Fruit fly (Drosophila melanogaster) whole organism, prepupa: ENCODE measurements around the gene CG31751.

Experiments
- CG4318 ChIP-seq: fragments of 200-800 bp; sonication (Bioruptor generic); optimal IDR thresholded peaks from 3 replicates; lab custom pipeline; 2017; ENCODE audit warnings: missing biosample characterization, mild to moderate bottlenecking, missing genetic modification characterization
- CG6163 ChIP-seq: fragments of 200-800 bp; sonication (Bioruptor generic); IDR thresholded peaks from 3 replicates; pipeline ENCODE4 v1.3.6; 2022; ENCODE audit warnings: missing biosample characterization, missing genetic modification characterization
- CG6276 ChIP-seq: fragments of 200-800 bp; sonication (Bioruptor generic); optimal IDR thresholded peaks from 2 replicates; lab custom pipeline; 2017; ENCODE audit warnings: missing biosample characterization, mild to moderate bottlenecking, missing genetic modification characterization
- CG6792 ChIP-seq: fragments of 200-800 bp; sonication (Bioruptor generic); optimal IDR thresholded peaks from 3 replicates; lab custom pipeline; 2016; ENCODE audit warnings: missing biosample characterization, missing genetic modification characterization
- CG6854 ChIP-seq: fragments of 200-800 bp; sonication (Bioruptor generic); optimal IDR thresholded peaks from 2 replicates; lab custom pipeline; 2017; ENCODE audit warnings: missing biosample characterization, mild to moderate bottlenecking, missing genetic modification characterization
- Eip78C ChIP-seq: fragments of 200-800 bp; sonication (Bioruptor generic); peaks from one replicate; lab custom pipeline; 2016; ENCODE audit warnings: missing biosample characterization, missing genetic modification characterization
- Ets21C ChIP-seq: fragments of 200-800 bp; sonication (Bioruptor generic); optimal IDR thresholded peaks from 3 replicates; lab custom pipeline; 2016; ENCODE audit warnings: missing biosample characterization, missing genetic modification characterization
- Met ChIP-seq: fragments of 200-800 bp; sonication (Bioruptor generic); optimal IDR thresholded peaks from 3 replicates; lab custom pipeline; 2016; ENCODE audit warnings: missing biosample characterization, missing genetic modification characterization
- Sox102F ChIP-seq: fragments of 200-800 bp; sonication (Bioruptor generic); optimal IDR thresholded peaks from 2 replicates; lab custom pipeline; 2016; ENCODE audit warnings: missing biosample characterization, mild to moderate bottlenecking, missing genetic modification characterization
- eg ChIP-seq: fragments of 200-800 bp; sonication (Bioruptor generic); IDR thresholded peaks from 3 replicates; pipeline ENCODE4 v1.3.6; 2022; ENCODE audit warnings: missing biosample characterization, missing genetic modification characterization
- svp ChIP-seq: fragments of 200-800 bp; sonication (Bioruptor generic); peaks from one replicate; lab custom pipeline; 2016; ENCODE audit warnings: missing biosample characterization, missing genetic modification characterization
- topi ChIP-seq: fragments of 200-800 bp; sonication (Bioruptor generic); optimal IDR thresholded peaks from 3 replicates; lab custom pipeline; 2016; ENCODE audit warnings: missing biosample characterization, missing genetic modification characterization
- vri ChIP-seq: fragments of 200-800 bp; sonication (Bioruptor generic); optimal IDR thresholded peaks from 3 replicates; lab custom pipeline; 2016; ENCODE audit warnings: missing biosample characterization, mild to moderate bottlenecking, missing genetic modification characterization

DNA sequence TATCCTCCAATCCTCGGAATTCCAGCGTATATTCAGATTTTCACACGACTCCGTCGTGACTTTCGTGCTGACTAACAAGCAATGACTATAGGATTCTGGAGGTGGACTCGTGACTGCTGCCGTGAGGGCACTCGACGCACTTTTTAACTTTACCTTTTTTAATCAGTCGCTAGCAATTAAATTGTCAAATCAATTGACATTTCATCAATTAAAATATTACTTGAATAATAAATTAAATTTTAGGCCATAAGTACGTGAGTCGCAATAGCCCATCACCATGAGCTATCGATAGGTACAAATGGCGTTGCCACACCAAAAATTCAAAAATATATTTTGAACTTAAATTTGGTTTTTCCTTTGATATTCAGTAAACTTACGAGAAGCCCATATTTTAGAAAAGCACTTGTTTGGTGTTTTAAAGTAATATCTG, 28.6 kb downstream of the CG31751 start, which contains the start of gene Jwa:
- TF ChIP-seq svp (GFP tag; lab: Kevin White, UChicago), result peak; percentile 95
- TF ChIP-seq CG6854 (GFP tag; lab: Kevin White, UChicago), result no peak
- no peak for TF ChIP-seq CG6276 (GFP tag; lab: Kevin White, UChicago)
- TF ChIP-seq vri (GFP tag; lab: Kevin White, UChicago), result peak; percentile 93
- peak; percentile 85 for TF ChIP-seq topi (GFP tag; lab: Kevin White, UChicago)
- peak; percentile 87 for TF ChIP-seq eg (GFP tag; lab: Robert Waterston, UW)
- peak; percentile 92 for TF ChIP-seq CG6792
- peak; percentile 89 for TF ChIP-seq Eip78C (GFP tag; lab: Kevin White, UChicago)
- peak; percentile 85 for TF ChIP-seq CG6163 (GFP tag; lab: Robert Waterston, UW)
- peak; percentile 82 for TF ChIP-seq Ets21C (GFP tag; lab: Kevin White, UChicago)
- peak; percentile 95 for TF ChIP-seq Sox102F (GFP tag; lab: Kevin White, UChicago)
- peak; percentile 87 for TF ChIP-seq Met (GFP tag; lab: Kevin White, UChicago)
- peak; percentile 62 for TF ChIP-seq CG4318 (GFP tag; lab: Kevin White, UChicago)
